Worm (Caenorhabditis elegans) whole organism, L1 larva: ENCODE measurements around the gene miro-1.

Experiments
- dpl-1 ChIP-seq, 3 experiments: fragments of 150-350 bp in 2 of 3; sonication (generic microtip) in 1 of 3; optimal IDR thresholded peaks; 2 replicates each; lab custom pipeline; 2014 to 2017; ENCODE audit warnings: missing biosample characterization in 3 of 3, missing genetic modification characterization in 3 of 3, missing genetic modification reagents in 3 of 3
- isw-1 ChIP-seq: fragments of 200-800 bp; sonication (Bioruptor generic); IDR thresholded peaks from 2 replicates; pipeline ENCODE4 v1.3.6; 2022; ENCODE audit warnings: missing genetic modification characterization, missing compliant biosample characterization
- lin-39 ChIP-seq: fragments of 150-350 bp; optimal IDR thresholded peaks from 2 replicates; lab custom pipeline; 2014; ENCODE audit warnings: missing biosample characterization, missing genetic modification reagents, missing genetic modification characterization
- nhr-77 ChIP-seq: fragments of 150-350 bp; optimal IDR thresholded peaks from 2 replicates; lab custom pipeline; 2014; ENCODE audit warnings: missing biosample characterization, missing genetic modification characterization
- zip-4 ChIP-seq: fragments of 200-800 bp; sonication (Bioruptor generic); optimal IDR thresholded peaks from 2 replicates; lab custom pipeline; 2018; ENCODE audit warnings: mild to moderate bottlenecking, missing genetic modification characterization, moderate library complexity, missing compliant biosample characterization

ce11 chrIV:4763844-4764243 lies 48.2 kb upstream of the miro-1 start, which contains the start of gene Y17G9B.2:
- no peak for TF ChIP-seq lin-39 (tag; lab: Kevin White, UChicago)
- TF ChIP-seq zip-4 (GFP tag; lab: Kevin White, UChicago) = no peak
- TF ChIP-seq isw-1 (GFP tag; lab: Robert Waterston, UW) = no peak
- no peak for TF ChIP-seq dpl-1 (GFP tag; optimal IDR thresholded peaks at IDR 0.05; lab: Kevin White, UChicago)
- TF ChIP-seq nhr-77 = no peak
